Fruit fly (Drosophila melanogaster): ENCODE data around the gene CG7246.

DNA sequence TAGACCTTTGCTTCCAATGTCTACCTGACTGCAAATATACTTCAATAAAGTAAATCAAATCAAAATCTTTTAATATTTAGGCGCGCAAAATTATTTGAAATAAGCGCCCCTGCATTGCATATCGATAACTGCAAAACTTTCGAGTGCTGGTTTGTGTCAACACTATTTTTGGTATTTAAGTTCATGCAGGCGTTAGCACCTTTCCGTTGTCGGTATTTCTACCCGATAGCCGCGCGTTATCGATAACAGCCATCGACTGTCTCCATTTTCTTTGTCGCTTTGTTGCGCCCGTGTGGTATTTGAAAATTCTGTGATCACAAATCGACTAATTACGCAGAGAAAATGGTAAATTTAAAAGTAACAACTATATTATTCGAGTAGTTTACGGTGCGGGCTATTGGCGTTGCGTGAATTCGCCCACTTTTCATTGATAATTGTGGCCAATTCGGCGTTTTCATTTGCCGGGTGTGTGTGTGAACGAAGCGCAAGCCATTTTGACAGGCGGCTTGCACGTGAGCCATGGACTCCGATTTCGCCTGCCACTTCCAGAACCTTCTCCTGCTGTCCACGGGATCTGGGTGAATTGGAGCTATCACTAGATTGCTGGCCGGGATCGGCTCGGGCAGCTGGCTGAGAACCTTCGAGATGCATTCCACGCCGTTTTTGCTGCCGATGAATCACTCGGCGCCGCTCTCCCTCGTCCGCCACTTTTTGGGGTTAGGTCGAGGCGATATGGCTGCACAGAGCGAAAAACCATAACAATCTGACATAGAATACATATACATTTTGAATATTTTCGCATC, 8.6 kb upstream of the CG7246 start, which contains the start of gene CCT2:
- TF ChIP-seq CG8478 (optimal IDR thresholded peaks at IDR 0.05) (no peak), CTCF (optimal IDR thresholded peaks at IDR 0.05) (peak in 1 of 2 experiments; percentile 25)
